Fruit fly (Drosophila melanogaster): ENCODE data around the gene Pyroxd1.

Pyroxd1 gene

DNA sequence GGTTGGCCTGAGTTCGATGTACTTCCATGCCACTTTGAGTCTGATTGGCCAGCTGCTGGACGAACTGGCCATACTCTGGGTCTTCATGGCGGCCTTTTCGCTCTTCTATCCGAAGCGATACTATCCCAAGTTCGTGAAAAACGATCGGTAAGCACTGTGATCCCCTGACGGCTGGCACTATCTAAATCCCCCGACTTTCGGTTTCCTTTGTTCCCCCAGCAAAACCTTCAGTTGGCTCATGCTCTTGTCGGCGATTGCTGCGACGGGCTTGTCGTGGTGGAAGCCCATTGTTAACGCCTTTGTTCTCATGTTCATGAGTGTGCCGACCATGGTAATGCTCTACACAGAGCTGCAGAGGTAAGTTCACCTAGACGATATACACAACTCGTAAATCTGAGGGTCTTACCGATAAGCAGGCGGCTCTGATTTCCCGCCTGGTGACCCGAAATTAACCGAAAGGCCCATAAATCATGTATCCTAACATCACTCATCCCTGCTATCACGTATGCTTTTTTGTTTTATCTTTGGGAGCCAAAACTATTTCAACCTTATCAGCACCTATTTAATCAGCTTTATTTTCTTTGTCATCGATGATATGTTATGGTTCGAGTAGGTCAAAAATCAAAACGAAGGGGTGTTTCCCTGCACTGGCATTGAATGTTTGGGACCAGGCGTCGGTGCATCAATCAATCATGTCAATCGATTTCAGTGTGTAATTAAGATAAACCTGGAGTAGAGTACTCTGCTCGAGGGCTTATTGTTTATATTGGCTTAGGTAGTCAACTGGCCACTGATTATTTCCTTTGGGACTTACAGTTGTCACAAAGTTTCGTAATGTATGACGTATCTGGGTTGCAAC lies 21.8 kb upstream of the Pyroxd1 start (continued):
- TF ChIP-seq chinmo (GFP tag; IDR thresholded peaks at IDR 0.05; ENCODE audit: partially characterized antibody) (0 out of 4 replicates have a peak, but pooled peaks have one; percentile 39), grn (GFP tag; optimal IDR thresholded peaks at IDR 0.05) (peak; percentile 95), GATAe (GFP tag; conservative IDR thresholded peaks at IDR 0.05) (0 out of 2 replicates have a peak, but pooled peaks have one; percentile 19), run (tag; optimal IDR thresholded peaks at IDR 0.05) (no peak), Atf-2 (GFP tag; optimal IDR thresholded peaks at IDR 0.05) (no peak), CG9797 (GFP tag; optimal IDR thresholded peaks at IDR 0.05) (no peak), Blimp-1 (GFP tag; optimal IDR thresholded peaks at IDR 0.05) (peak; percentile 13), mirr (GFP tag; optimal IDR thresholded peaks at IDR 0.05) (peak; percentile 40), CG10543 (GFP tag; optimal IDR thresholded peaks at IDR 0.05) (peak; percentile 13), salm (tag; optimal IDR thresholded peaks at IDR 0.05) (peak; percentile 42), sd (tag; optimal IDR thresholded peaks at IDR 0.05) (peak; percentile 33), Nf-YB (GFP tag; optimal IDR thresholded peaks at IDR 0.05) (no peak), Vsx1 (GFP tag; optimal IDR thresholded peaks at IDR 0.05) (peak; percentile 68), Aef1 (GFP tag; IDR thresholded peaks at IDR 0.05) (no peak), vnd (GFP tag; IDR thresholded peaks at IDR 0.05; ENCODE audit: partially characterized antibody) (peak; percentile 47; the same call in 1 of the 3 replicates), CG4360 (GFP tag; IDR thresholded peaks at IDR 0.05) (no peak), CG10431 (GFP tag; optimal IDR thresholded peaks at IDR 0.05) (no peak), pan (optimal IDR thresholded peaks at IDR 0.05) (no peak), pan (GFP tag; optimal IDR thresholded peaks at IDR 0.05 in 1 of 2, IDR thresholded peaks at IDR 0.05 in 1 of 2) (peak in 1 of 2 experiments; percentile 33), fd3F (GFP tag; optimal IDR thresholded peaks at IDR 0.05) (no peak), onecut (GFP tag; IDR thresholded peaks at IDR 0.05) (0 out of 2 replicates have a peak, but pooled peaks have one; percentile 6), CG17802 (tag; optimal IDR thresholded peaks at IDR 0.05) (no peak), Hr78 (GFP tag; optimal IDR thresholded peaks at IDR 0.05) (peak in 1 of 2 experiments; percentile 93), CG18599 (GFP tag; optimal IDR thresholded peaks at IDR 0.05) (peak; percentile 19)

- TF ChIP-seq Med (GFP tag) = peak; percentile 18
- TF ChIP-seq gt (GFP tag; IDR thresholded peaks at IDR 0.05) = no peak
These were observed 19.1 kb upstream of the Pyroxd1 start, which contains the start of gene CG10730 for dm6 chr2L:20072095-20072494. Gene CG10730 (minus strand): TSS chr2L:20072195.

DNA sequence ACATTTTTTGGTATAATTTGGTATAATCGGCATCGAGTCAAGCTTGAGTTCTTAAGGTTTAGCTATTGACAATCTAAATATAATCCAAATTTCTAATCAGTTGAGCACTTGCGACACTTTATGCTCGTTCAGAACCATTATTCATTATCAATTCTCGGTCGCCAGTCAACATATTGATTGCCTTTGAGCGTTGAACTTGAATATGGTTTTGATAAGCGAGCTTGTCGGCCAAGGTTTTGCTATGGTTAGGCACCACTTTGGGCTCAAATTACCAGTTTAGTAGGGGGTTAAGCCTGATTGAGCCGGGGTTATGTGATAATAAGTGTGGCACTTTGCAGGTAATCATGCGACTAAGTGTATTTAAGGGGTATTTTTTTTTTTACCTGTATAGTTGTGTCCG lies 16.8 kb upstream of the Pyroxd1 start:
- TF ChIP-seq ssp (GFP tag; IDR thresholded peaks at IDR 0.05) (no peak), HmgD (GFP tag; optimal IDR thresholded peaks at IDR 0.05) (no peak), exex (tag; optimal IDR thresholded peaks at IDR 0.05) (peak; percentile 53), NC2β (GFP tag; optimal IDR thresholded peaks at IDR 0.05) (no peak), mam (GFP tag; optimal IDR thresholded peaks at IDR 0.05) (no peak), CoRest (tag; optimal IDR thresholded peaks at IDR 0.05) (no peak), odd (GFP tag; optimal IDR thresholded peaks at IDR 0.05) (no peak), CG13894 (tag; optimal IDR thresholded peaks at IDR 0.05) (no peak), lab (GFP tag; optimal IDR thresholded peaks at IDR 0.05) (no peak), CG2199 (GFP tag; IDR thresholded peaks at IDR 0.05) (0 out of 3 replicates have a peak, but pooled peaks have one; percentile 8), ftz-f1 (GFP tag; optimal IDR thresholded peaks at IDR 0.05) (peak; percentile 42), CG4854 (GFP tag; optimal IDR thresholded peaks at IDR 0.05) (no peak), fu2 (GFP tag; optimal IDR thresholded peaks at IDR 0.05) (no peak), mirr (GFP tag; optimal IDR thresholded peaks at IDR 0.05) (peak; percentile 75), sug (tag; optimal IDR thresholded peaks at IDR 0.05) (peak; percentile 59), CG34376 (GFP tag; optimal IDR thresholded peaks at IDR 0.05) (peak; percentile 62), bbx (GFP tag; IDR thresholded peaks at IDR 0.05; ENCODE audit: partially characterized antibody) (no peak), sim (GFP tag; IDR thresholded peaks at IDR 0.05) (no peak), vfl (GFP tag; optimal IDR thresholded peaks at IDR 0.05) (no peak), CG1832 (GFP tag; optimal IDR thresholded peaks at IDR 0.05) (no peak), jumu (GFP tag; optimal IDR thresholded peaks at IDR 0.05) (no peak), CG11247 (GFP tag; IDR thresholded peaks at IDR 0.05) (no peak)
